Worm (Caenorhabditis elegans) whole organism, L3 larva: ENCODE results near the gene C49A9.1.

ENCODE experiments used
- R02D3.7 ChIP-seq: fragments of 150-350 bp; optimal IDR thresholded peaks from 2 replicates; lab custom pipeline; 2014; ENCODE audit warnings: missing biosample characterization, missing genetic modification characterization
- egl-27 ChIP-seq: sonication (generic microtip); optimal IDR thresholded peaks from 4 replicates; lab custom pipeline; 2017; ENCODE audit warnings: missing biosample characterization, missing genetic modification reagents, missing genetic modification characterization
- lin-15B ChIP-seq: fragments of 150-350 bp; optimal IDR thresholded peaks from 2 replicates; lab custom pipeline; 2014; ENCODE audit warnings: missing biosample characterization, missing genetic modification characterization
- nhr-237 ChIP-seq: fragments of 150-350 bp; optimal IDR thresholded peaks from 2 replicates; lab custom pipeline; 2014; ENCODE audit warnings: missing biosample characterization, missing genetic modification characterization
- nhr-67 ChIP-seq: fragments of 150-350 bp; optimal IDR thresholded peaks from 2 replicates; lab custom pipeline; 2014; ENCODE audit warnings: missing biosample characterization, missing genetic modification characterization
- zag-1 ChIP-seq: fragments of 150-350 bp; optimal IDR thresholded peaks from 2 replicates; lab custom pipeline; 2014; ENCODE audit warnings: missing biosample characterization, missing genetic modification characterization

DNA sequence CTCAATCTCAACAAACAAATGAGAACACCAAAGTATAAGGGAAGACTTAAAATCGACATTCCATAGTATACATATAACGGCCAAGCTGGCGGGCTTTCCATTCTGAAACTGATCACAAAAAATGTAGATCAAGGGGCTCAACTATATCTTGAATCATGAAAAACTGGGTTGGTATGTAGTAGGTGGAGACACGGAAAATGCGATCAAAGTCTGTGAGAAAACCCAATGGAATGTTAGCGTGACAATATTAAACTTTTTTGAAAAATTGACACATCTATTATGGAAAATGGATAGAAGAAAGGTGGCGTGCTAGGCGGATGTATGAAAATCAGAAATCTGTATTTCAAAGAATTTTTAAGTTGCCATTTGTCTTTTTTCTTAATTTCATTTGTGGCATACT, 35.3 kb downstream of the C49A9.1 start, which contains the start of gene srv-28:
- TF ChIP-seq zag-1 (no peak), R02D3.7 (tag; lab: Kevin White, UChicago) (no peak), lin-15B (tag; lab: Kevin White, UChicago) (no peak), nhr-237 (tag; lab: Kevin White, UChicago) (no peak), nhr-67 (no peak), egl-27 (no peak)
